Worm (Caenorhabditis elegans): Measurements from ENCODE around the gene C08B6.8.

DNA sequence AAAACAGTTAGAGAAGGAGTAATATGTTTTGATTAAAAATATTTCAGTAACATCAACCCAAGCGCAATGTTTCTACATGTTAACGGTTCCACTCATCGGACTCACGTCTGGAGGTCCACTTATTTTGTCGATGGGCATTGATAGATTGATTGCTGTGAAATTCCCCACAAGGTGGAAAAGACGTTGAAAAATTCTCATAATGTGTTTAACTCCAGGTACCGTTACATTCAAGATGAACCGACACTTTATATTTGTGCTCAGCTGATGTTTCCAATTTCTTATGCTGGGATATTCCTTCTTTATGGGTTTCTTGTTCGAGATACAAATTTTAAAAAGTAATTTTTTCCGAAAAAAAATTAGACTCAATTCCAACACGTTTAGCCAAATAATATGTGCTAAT lies 18.6 kb downstream of the C08B6.8 start:
- TF ChIP-seq D2030.7 (GFP tag; IDR thresholded peaks at IDR 0.05): no peak
- no peak for TF ChIP-seq egl-44 (GFP tag; IDR thresholded peaks at IDR 0.05)
- no peak for TF ChIP-seq snpc-4 (GFP tag; optimal IDR thresholded peaks at IDR 0.05)
- no peak for TF ChIP-seq snpc-4 (tag; optimal IDR thresholded peaks at IDR 0.05)
- no peak for TF ChIP-seq ceh-58 (GFP tag; IDR thresholded peaks at IDR 0.05)
- TF ChIP-seq athp-1 (tag; optimal IDR thresholded peaks at IDR 0.05): no peak
- TF ChIP-seq lin-40 (tag; optimal IDR thresholded peaks at IDR 0.05): no peak
- no peak for TF ChIP-seq him-1 (tag; optimal IDR thresholded peaks at IDR 0.05)
- TF ChIP-seq unc-130 (GFP tag; optimal IDR thresholded peaks at IDR 0.05): no peak
- TF ChIP-seq hmg-1.2 (GFP tag; IDR thresholded peaks at IDR 0.05): no peak
- TF ChIP-seq snpc-3.4 (tag; optimal IDR thresholded peaks at IDR 0.05): no peak

Data from whole organism, young adult.